Fruit fly (Drosophila melanogaster) whole organism, embryonic: ENCODE results near the gene REG.

Experiments
- Ada2b ChIP-seq: fragments of 200-800 bp; sonication (Bioruptor generic); IDR thresholded peaks from 2 replicates; pipeline ENCODE4 v1.3.6; 2022; ENCODE audit warnings: missing biosample characterization, missing genetic modification characterization
- BEAF-32 ChIP-seq: fragments of 200-800 bp; sonication (Bioruptor generic); optimal IDR thresholded peaks from 3 replicates; lab custom pipeline; 2017; ENCODE audit warnings: missing biosample characterization, missing genetic modification characterization, mild to moderate bottlenecking, moderate library complexity, missing genetic modification reagents
- CG10979 ChIP-seq: fragments of 200-800 bp; sonication (Bioruptor generic); optimal IDR thresholded peaks from 2 replicates; lab custom pipeline; 2018; ENCODE audit warnings: missing biosample characterization, mild to moderate bottlenecking, missing genetic modification characterization, moderate library complexity
- CG11456 ChIP-seq: fragments of 200-800 bp; sonication (Bioruptor generic); IDR thresholded peaks from 3 replicates; pipeline ENCODE4 v1.3.6; 2022; ENCODE audit warnings: missing biosample characterization, missing genetic modification characterization
- CG15479 ChIP-seq: fragments of 200-800 bp; sonication (Bioruptor generic); optimal IDR thresholded peaks from 3 replicates; lab custom pipeline; 2019; ENCODE audit warnings: missing biosample characterization, mild to moderate bottlenecking, missing genetic modification characterization, moderate library complexity
- CG16813 ChIP-seq: fragments of 200-800 bp; sonication (Bioruptor generic); IDR thresholded peaks from 3 replicates; pipeline ENCODE4 v1.3.6; 2022; ENCODE audit warnings: missing biosample characterization, missing genetic modification characterization; ENCODE audit not compliant: partially characterized antibody
- CG17361 ChIP-seq: fragments of 200-800 bp; sonication (Bioruptor generic); IDR thresholded peaks from 3 replicates; pipeline ENCODE4 v1.3.6; 2022; ENCODE audit warnings: missing biosample characterization, missing genetic modification characterization
- CG17829 ChIP-seq: fragments of 200-800 bp; optimal IDR thresholded peaks from 2 replicates; lab custom pipeline; 2019; ENCODE audit warnings: missing biosample characterization, mild to moderate bottlenecking, missing genetic modification characterization, moderate library complexity
- CG32532 ChIP-seq: fragments of 200-800 bp; sonication (Bioruptor generic); IDR thresholded peaks from 2 replicates; pipeline ENCODE4 v1.3.6; 2022; ENCODE audit warnings: missing biosample characterization, missing genetic modification characterization
- CG34224 ChIP-seq: fragments of 200-800 bp; sonication (Bioruptor generic); IDR thresholded peaks from 3 replicates; pipeline ENCODE4 v1.3.6; 2022; ENCODE audit warnings: missing biosample characterization, missing genetic modification characterization; ENCODE audit not compliant: partially characterized antibody
- CG4360 ChIP-seq: fragments of 200-800 bp; sonication (Bioruptor generic); IDR thresholded peaks from 2 replicates; pipeline ENCODE4 v1.3.6; 2022; ENCODE audit warnings: missing biosample characterization, missing genetic modification characterization
- CG4617 ChIP-seq: fragments of 200-800 bp; sonication (Bioruptor generic); optimal IDR thresholded peaks from 3 replicates; lab custom pipeline; 2016; ENCODE audit warnings: missing biosample characterization, missing genetic modification characterization, borderline replicate concordance
- CG6791 ChIP-seq: fragments of 200-800 bp; sonication (Bioruptor generic); IDR thresholded peaks from 3 replicates; pipeline ENCODE4 v1.3.6; 2022; ENCODE audit warnings: missing biosample characterization, missing genetic modification characterization; ENCODE audit not compliant: partially characterized antibody
- CG8290 ChIP-seq, 3 experiments: fragments of 200-800 bp; sonication (Bioruptor generic); optimal IDR thresholded peaks; 2 replicates each; lab custom pipeline; 2016 to 2019; ENCODE audit warnings: missing biosample characterization in 3 of 3, missing genetic modification characterization in 3 of 3, mild to moderate bottlenecking in 2 of 3, moderate library complexity in 1 of 3
- CG9797 ChIP-seq: fragments of 200-800 bp; sonication (Bioruptor generic); optimal IDR thresholded peaks from 3 replicates; lab custom pipeline; 2018; ENCODE audit warnings: missing biosample characterization, mild to moderate bottlenecking, missing genetic modification characterization
- CG9932 ChIP-seq: fragments of 200-800 bp; sonication (Bioruptor generic); IDR thresholded peaks from 2 replicates; pipeline ENCODE4 v1.3.6; 2022; ENCODE audit warnings: missing biosample characterization, missing genetic modification characterization
- CrebB ChIP-seq: fragments of 200-800 bp; sonication (Bioruptor generic); optimal IDR thresholded peaks from 3 replicates; lab custom pipeline; 2018; ENCODE audit warnings: missing biosample characterization, mild to moderate bottlenecking, missing genetic modification characterization
- Deaf1 ChIP-seq: fragments of 200-800 bp; optimal IDR thresholded peaks from 3 replicates; lab custom pipeline; 2019; ENCODE audit warnings: missing biosample characterization, mild to moderate bottlenecking, missing genetic modification characterization, moderate library complexity
- Dp ChIP-seq: fragments of 200-800 bp; sonication (Bioruptor generic); optimal IDR thresholded peaks from 2 replicates; lab custom pipeline; 2018; ENCODE audit warnings: missing biosample characterization, mild to moderate bottlenecking, missing genetic modification characterization, moderate library complexity
- Dref ChIP-seq: fragments of 200-800 bp; sonication (Bioruptor generic); IDR thresholded peaks from 2 replicates; pipeline ENCODE4 v1.3.6; 2022; ENCODE audit warnings: missing biosample characterization, missing genetic modification characterization
- Drgx ChIP-seq: fragments of 200-800 bp; sonication (Bioruptor generic); IDR thresholded peaks from 2 replicates; pipeline ENCODE4 v1.3.6; 2022; ENCODE audit warnings: missing biosample characterization, missing genetic modification characterization
- Jarid2 ChIP-seq: fragments of 200-800 bp; sonication (Bioruptor generic); optimal IDR thresholded peaks from 3 replicates; lab custom pipeline; 2017; ENCODE audit warnings: mild to moderate bottlenecking, missing biosample characterization, missing genetic modification reagents, missing genetic modification characterization
- Nf-YC ChIP-seq: fragments of 200-800 bp; optimal IDR thresholded peaks from 3 replicates; lab custom pipeline; 2019; ENCODE audit warnings: missing biosample characterization, mild to moderate bottlenecking, missing genetic modification characterization, moderate library complexity
- Opbp ChIP-seq: fragments of 200-800 bp; sonication (Bioruptor generic); IDR thresholded peaks from 3 replicates; pipeline ENCODE4 v1.3.6; 2022; ENCODE audit warnings: missing biosample characterization, missing genetic modification characterization; ENCODE audit not compliant: partially characterized antibody
- Rfx ChIP-seq: fragments of 200-800 bp; sonication (Bioruptor generic); IDR thresholded peaks from 2 replicates; pipeline ENCODE4 v1.3.6; 2022; ENCODE audit warnings: missing biosample characterization, missing genetic modification characterization
- Sry-δ ChIP-seq: fragments of 200-800 bp; sonication (Bioruptor generic); optimal IDR thresholded peaks from 2 replicates; lab custom pipeline; 2016; ENCODE audit warnings: missing biosample characterization, missing genetic modification characterization
- amos ChIP-seq: fragments of 200-800 bp; sonication (Bioruptor generic); IDR thresholded peaks from 2 replicates; pipeline ENCODE4 v1.3.6; 2022; ENCODE audit warnings: missing biosample characterization, missing genetic modification characterization; ENCODE audit not compliant: partially characterized antibody
- aop ChIP-seq: fragments of 200-800 bp; sonication (Bioruptor generic); IDR thresholded peaks from 2 replicates; pipeline ENCODE4 v1.3.6; 2022; ENCODE audit warnings: missing biosample characterization, missing genetic modification characterization
- bbx ChIP-seq: fragments of 200-800 bp; sonication (Bioruptor generic); IDR thresholded peaks from 2 replicates; pipeline ENCODE4 v1.3.6; 2022; ENCODE audit warnings: missing biosample characterization, missing genetic modification characterization; ENCODE audit not compliant: partially characterized antibody
- btn ChIP-seq: fragments of 200-800 bp; sonication (Bioruptor generic); optimal IDR thresholded peaks from 2 replicates; lab custom pipeline; 2016; ENCODE audit warnings: missing biosample characterization, missing genetic modification characterization
- cg ChIP-seq: fragments of 200-800 bp; sonication (Bioruptor generic); optimal IDR thresholded peaks from 3 replicates; lab custom pipeline; 2019; ENCODE audit warnings: missing biosample characterization, mild to moderate bottlenecking, missing genetic modification characterization, moderate library complexity
- chinmo ChIP-seq: fragments of 200-800 bp; sonication (Bioruptor generic); IDR thresholded peaks from 4 replicates; pipeline ENCODE4 v1.3.6; 2022; ENCODE audit warnings: missing biosample characterization, missing genetic modification characterization; ENCODE audit not compliant: partially characterized antibody
- dmrt11E ChIP-seq: fragments of 200-800 bp; sonication (Bioruptor generic); optimal IDR thresholded peaks from 3 replicates; lab custom pipeline; 2018; ENCODE audit warnings: missing biosample characterization, mild to moderate bottlenecking, missing genetic modification characterization, moderate library complexity
- inv ChIP-seq: fragments of 200-800 bp; sonication (Bioruptor generic); IDR thresholded peaks from 2 replicates; pipeline ENCODE4 v1.3.6; 2022; ENCODE audit warnings: missing biosample characterization, missing genetic modification characterization; ENCODE audit not compliant: partially characterized antibody
- lab ChIP-seq: fragments of 200-800 bp; sonication (Bioruptor generic); optimal IDR thresholded peaks from 3 replicates; lab custom pipeline; 2017; ENCODE audit warnings: missing biosample characterization, missing genetic modification characterization, mild to moderate bottlenecking, moderate library complexity, missing genetic modification reagents
- nerfin-2 ChIP-seq: fragments of 200-800 bp; sonication (Bioruptor generic); IDR thresholded peaks from 2 replicates; pipeline ENCODE4 v1.3.6; 2022; ENCODE audit warnings: missing biosample characterization, missing genetic modification characterization; ENCODE audit not compliant: partially characterized antibody
- nmo ChIP-seq: fragments of 200-800 bp; sonication (Bioruptor generic); optimal IDR thresholded peaks from 2 replicates; lab custom pipeline; 2018; ENCODE audit warnings: missing biosample characterization, mild to moderate bottlenecking, missing genetic modification characterization, moderate library complexity
- nom ChIP-seq: fragments of 200-800 bp; sonication (Bioruptor generic); optimal IDR thresholded peaks from 2 replicates; lab custom pipeline; 2017; ENCODE audit warnings: missing biosample characterization, missing genetic modification characterization, mild to moderate bottlenecking, moderate library complexity, missing genetic modification reagents
- phol ChIP-seq: fragments of 200-800 bp; sonication (Bioruptor generic); optimal IDR thresholded peaks from 3 replicates; lab custom pipeline; 2018; ENCODE audit warnings: missing biosample characterization, mild to moderate bottlenecking, missing genetic modification characterization, moderate library complexity
- pzg ChIP-seq: fragments of 200-800 bp; sonication (Bioruptor generic); optimal IDR thresholded peaks from 3 replicates; lab custom pipeline; 2018; ENCODE audit warnings: missing biosample characterization, mild to moderate bottlenecking, missing genetic modification characterization, moderate library complexity
- row ChIP-seq: fragments of 200-800 bp; sonication (Bioruptor generic); IDR thresholded peaks from 3 replicates; pipeline ENCODE4 v1.3.6; 2022; ENCODE audit warnings: missing biosample characterization, missing genetic modification characterization
- sd ChIP-seq: fragments of 200-800 bp; sonication (Bioruptor generic); optimal IDR thresholded peaks from 3 replicates; lab custom pipeline; 2018; ENCODE audit warnings: missing biosample characterization, mild to moderate bottlenecking, missing genetic modification characterization, moderate library complexity
- sens-2 ChIP-seq: fragments of 200-800 bp; sonication (Bioruptor generic); IDR thresholded peaks from 2 replicates; pipeline ENCODE4 v1.3.6; 2022; ENCODE audit warnings: missing biosample characterization, missing genetic modification characterization
- slbo ChIP-seq: fragments of 200-800 bp; sonication (Bioruptor generic); IDR thresholded peaks from 2 replicates; pipeline ENCODE4 v1.3.6; 2022; ENCODE audit warnings: missing biosample characterization, missing genetic modification characterization
- stwl ChIP-seq: fragments of 200-800 bp; sonication (Bioruptor generic); optimal IDR thresholded peaks from 3 replicates; lab custom pipeline; 2018; ENCODE audit warnings: missing biosample characterization, mild to moderate bottlenecking, missing genetic modification characterization, moderate library complexity
- trem ChIP-seq: fragments of 200-800 bp; optimal IDR thresholded peaks from 3 replicates; lab custom pipeline; 2019; ENCODE audit warnings: missing biosample characterization, mild to moderate bottlenecking, missing genetic modification characterization, moderate library complexity

Gene REG

DNA sequence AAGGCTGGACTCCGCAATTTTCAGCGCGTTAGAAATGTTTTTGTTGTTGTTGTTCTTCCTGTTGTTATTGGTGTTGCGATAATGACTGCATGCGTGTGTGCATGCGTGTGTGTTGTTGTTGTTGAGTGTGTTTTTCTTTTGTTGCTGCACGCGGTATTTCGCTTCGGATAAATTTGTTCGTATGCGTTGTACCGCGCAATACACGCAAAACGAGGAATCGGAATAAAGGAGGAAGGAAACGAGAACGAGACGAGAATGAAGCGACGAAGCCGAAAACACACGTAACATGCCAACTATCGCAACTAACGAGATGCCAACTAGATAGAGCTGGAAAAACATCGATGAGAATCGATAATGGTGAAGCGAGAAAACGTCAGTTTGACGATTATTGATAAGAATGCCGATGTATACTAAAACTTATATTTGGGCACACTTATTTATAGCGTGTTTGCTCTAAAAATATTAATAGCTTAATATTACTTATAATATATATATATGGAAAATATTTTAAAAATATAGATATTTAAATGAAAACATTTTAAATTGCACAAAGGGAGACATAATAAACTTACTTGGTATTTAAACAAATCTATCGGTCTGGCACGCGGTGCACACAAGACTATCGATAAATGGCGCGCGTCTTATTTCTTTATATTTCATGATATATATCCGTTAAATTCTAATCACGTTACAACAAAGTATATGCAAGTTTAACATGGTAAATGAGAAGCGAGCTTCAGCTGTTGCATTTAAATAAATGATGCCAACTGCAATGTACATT is 578 bp upstream of the REG start, which contains the start of gene sno (continued):
- TF ChIP-seq sd (tag; lab: Kevin White, UChicago): peak; percentile 3
- peak; percentile 89 for TF ChIP-seq CG16813 (GFP tag; lab: Robert Waterston, UW)
- TF ChIP-seq CG6791 (GFP tag; lab: Robert Waterston, UW): peak; percentile 87
- peak; percentile 87 for TF ChIP-seq bbx
- TF ChIP-seq pzg (GFP tag; lab: Kevin White, UChicago): peak; percentile 58
- no peak for TF ChIP-seq Nf-YC
- TF ChIP-seq cg (GFP tag; lab: Kevin White, UChicago): peak; percentile 66
- TF ChIP-seq trem (tag; lab: Kevin White, UChicago): peak; percentile 22
- TF ChIP-seq CG10979 (tag; lab: Kevin White, UChicago): no peak
- TF ChIP-seq CG15479: peak; percentile 33
- TF ChIP-seq aop (GFP tag; lab: Robert Waterston, UW): no peak
- TF ChIP-seq CG8290 (GFP tag; optimal IDR thresholded peaks at IDR 0.05; lab: Kevin White, UChicago): no peak
- TF ChIP-seq CG8290 (tag; optimal IDR thresholded peaks at IDR 0.05; lab: Kevin White, UChicago): peak in 1 of 2 experiments; percentile 43
- TF ChIP-seq nmo (GFP tag; lab: Kevin White, UChicago): peak; percentile 10
- TF ChIP-seq Sry-δ (GFP tag; lab: Kevin White, UChicago): peak; percentile 81
- no peak for TF ChIP-seq btn
- peak; percentile 70 for TF ChIP-seq nerfin-2 (GFP tag; lab: Robert Waterston, UW)
- peak; percentile 25; the same call in 1 of the 2 replicates for TF ChIP-seq CG32532 (GFP tag; lab: Robert Waterston, UW)
- TF ChIP-seq Jarid2: peak; percentile 78
- TF ChIP-seq nom (GFP tag; lab: Kevin White, UChicago): no peak
- TF ChIP-seq amos (GFP tag; lab: Robert Waterston, UW): peak; percentile 89
- TF ChIP-seq Deaf1 (tag; lab: Kevin White, UChicago): peak; percentile 64
- peak; percentile 54 for TF ChIP-seq CG34224 (GFP tag; lab: Robert Waterston, UW)
- peak; percentile 81 for TF ChIP-seq Dref
- peak; percentile 64 for TF ChIP-seq Dp (GFP tag; lab: Kevin White, UChicago)
- peak; percentile 78 for TF ChIP-seq BEAF-32 (GFP tag; lab: Kevin White, UChicago)
- TF ChIP-seq Ada2b (GFP tag; lab: Robert Waterston, UW): no peak
- peak; percentile 62 for TF ChIP-seq row
- TF ChIP-seq stwl (tag; lab: Kevin White, UChicago): peak; percentile 37
- TF ChIP-seq Opbp (GFP tag; lab: Robert Waterston, UW): peak; percentile 90
- TF ChIP-seq sens-2 (GFP tag; lab: Robert Waterston, UW): no peak
- TF ChIP-seq Rfx (GFP tag; lab: Robert Waterston, UW): 0 out of 2 replicates have a peak, but pooled peaks have one; percentile 5
- no peak for TF ChIP-seq CG11456 (GFP tag; lab: Robert Waterston, UW)
- TF ChIP-seq CG17361 (GFP tag; lab: Robert Waterston, UW): 0 out of 3 replicates have a peak, but pooled peaks have one; percentile 12
- peak; percentile 85 for TF ChIP-seq chinmo (GFP tag; lab: Robert Waterston, UW)
- peak; percentile 3 for TF ChIP-seq CrebB (tag; lab: Kevin White, UChicago)
- TF ChIP-seq CG17829: peak; percentile 22
- peak; percentile 96 for TF ChIP-seq CG4360 (GFP tag; lab: Robert Waterston, UW)
- peak; percentile 6 for TF ChIP-seq lab (GFP tag; lab: Kevin White, UChicago)
- peak; percentile 52 for TF ChIP-seq CG9932 (GFP tag; lab: Robert Waterston, UW)
- TF ChIP-seq phol (tag; lab: Kevin White, UChicago): no peak
- TF ChIP-seq inv (GFP tag; lab: Robert Waterston, UW): peak; percentile 87
- TF ChIP-seq CG4617: peak; percentile 56
- TF ChIP-seq CG9797: peak; percentile 26
- TF ChIP-seq slbo (GFP tag; lab: Robert Waterston, UW): 0 out of 2 replicates have a peak, but pooled peaks have one; percentile 4
- no peak for TF ChIP-seq Drgx (GFP tag; lab: Robert Waterston, UW)
- no peak for TF ChIP-seq dmrt11E (tag; lab: Kevin White, UChicago)
